Fruit fly (Drosophila melanogaster): ENCODE data around the gene Manf.

Gene Manf

DNA sequence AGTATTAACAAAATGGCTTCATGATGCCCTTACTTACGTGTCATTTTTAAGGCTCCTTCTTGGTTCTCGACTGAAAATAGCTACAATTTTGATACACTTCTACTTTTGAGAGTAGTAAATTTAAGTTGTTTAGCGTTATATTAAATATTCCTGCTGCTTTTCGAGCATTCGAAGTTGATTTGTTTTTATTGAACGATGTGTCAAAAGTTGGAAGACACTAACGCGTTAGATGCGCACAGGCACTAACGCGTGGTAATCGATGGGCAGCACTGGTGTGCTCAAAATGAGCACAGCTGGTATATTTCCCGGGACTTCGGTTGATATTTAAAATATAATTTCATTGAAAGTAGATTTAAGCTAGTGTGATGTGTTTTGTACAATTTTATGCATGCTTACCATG lies 9.9 kb downstream of the Manf start, which contains the start of gene CG17931 (continued):
- TF ChIP-seq kay (GFP tag; optimal IDR thresholded peaks at IDR 0.05) (peak; percentile 31), CkIIα-i1 (GFP tag; IDR thresholded peaks at IDR 0.05) (no peak), grn (GFP tag; optimal IDR thresholded peaks at IDR 0.05) (peak; percentile 8), dpn (GFP tag; optimal IDR thresholded peaks at IDR 0.05) (no peak), CG8924 (tag; optimal IDR thresholded peaks at IDR 0.05) (peak; percentile 72), Nf-YC (tag; optimal IDR thresholded peaks at IDR 0.05) (peak; percentile 39), Sox102F (GFP tag; optimal IDR thresholded peaks at IDR 0.05) (no peak), CG3847 (GFP tag; IDR thresholded peaks at IDR 0.05) (peak; percentile 32; the same call in 1 of the 2 replicates), stwl (tag; optimal IDR thresholded peaks at IDR 0.05) (peak; percentile 90), CHES-1-like (GFP tag; optimal IDR thresholded peaks at IDR 0.05) (peak; percentile 20), ara (GFP tag; IDR thresholded peaks at IDR 0.05) (no peak), D19A (tag; optimal IDR thresholded peaks at IDR 0.05) (peak; percentile 36), CG33557 (GFP tag; optimal IDR thresholded peaks at IDR 0.05) (no peak), CG2199 (GFP tag; IDR thresholded peaks at IDR 0.05) (peak; percentile 78), ftz-f1 (GFP tag; optimal IDR thresholded peaks at IDR 0.05) (peak; percentile 10), peb (GFP tag; IDR thresholded peaks at IDR 0.05) (no peak), Hand (GFP tag; optimal IDR thresholded peaks at IDR 0.05) (no peak), Hmx (GFP tag; optimal IDR thresholded peaks at IDR 0.05) (no peak), CG12744 (GFP tag; optimal IDR thresholded peaks at IDR 0.05) (no peak), dati (GFP tag; IDR thresholded peaks at IDR 0.05) (no peak), CG2712 (tag; optimal IDR thresholded peaks at IDR 0.05) (peak; percentile 44), CG15601 (tag; optimal IDR thresholded peaks at IDR 0.05) (peak; percentile 68), fd96Cb (tag; optimal IDR thresholded peaks at IDR 0.05) (no peak), phol (tag; optimal IDR thresholded peaks at IDR 0.05) (peak; percentile 79), CG3407 (GFP tag; optimal IDR thresholded peaks at IDR 0.05) (no peak), MESR4 (GFP tag; optimal IDR thresholded peaks at IDR 0.05) (peak; percentile 97), croc (GFP tag; conservative IDR thresholded peaks at IDR 0.05) (no peak), Tbp (GFP tag; optimal IDR thresholded peaks at IDR 0.05) (no peak), fu2 (GFP tag; optimal IDR thresholded peaks at IDR 0.05) (no peak), CG1792 (GFP tag; optimal IDR thresholded peaks at IDR 0.05) (no peak), dm (GFP tag; optimal IDR thresholded peaks at IDR 0.05) (peak; percentile 2), CG6175 (GFP tag; IDR thresholded peaks at IDR 0.05) (no peak), gcm (GFP tag; optimal IDR thresholded peaks at IDR 0.05) (peak; percentile 1), CG12219 (GFP tag; optimal IDR thresholded peaks at IDR 0.05) (no peak), sens (GFP tag) (peak; percentile 81), Oli (tag; optimal IDR thresholded peaks at IDR 0.05) (no peak), caup (GFP tag; optimal IDR thresholded peaks at IDR 0.05; ENCODE audit: severe bottlenecking) (no peak), PHDP (tag; optimal IDR thresholded peaks at IDR 0.05) (no peak), h (optimal IDR thresholded peaks at IDR 0.05) (no peak), ci (GFP tag; IDR thresholded peaks at IDR 0.05) (no peak), da (GFP tag; optimal IDR thresholded peaks at IDR 0.05) (no peak), CG14710 (tag; optimal IDR thresholded peaks at IDR 0.05) (peak; percentile 66), emc (GFP tag; optimal IDR thresholded peaks at IDR 0.05) (no peak), Gsc (GFP tag; IDR thresholded peaks at IDR 0.05) (no peak), nmo (GFP tag; optimal IDR thresholded peaks at IDR 0.05) (peak; percentile 62), knrl (GFP tag; IDR thresholded peaks at IDR 0.05; ENCODE audit: partially characterized antibody) (no peak; the same call in 2 of the 3 replicates), CG17361 (GFP tag; IDR thresholded peaks at IDR 0.05) (peak; percentile 35; the same call in 1 of the 3 replicates), CG10321 (GFP tag; IDR thresholded peaks at IDR 0.05) (no peak), tgo (GFP tag; IDR thresholded peaks at IDR 0.05) (no peak), BtbVII (GFP tag; optimal IDR thresholded peaks at IDR 0.05) (no peak), zen (tag; optimal IDR thresholded peaks at IDR 0.05) (peak; percentile 20), vfl (GFP tag; optimal IDR thresholded peaks at IDR 0.05) (peak; percentile 21)
